Fruit fly (Drosophila melanogaster): Measurements from ENCODE around the gene Gen.

Gen gene

DNA sequence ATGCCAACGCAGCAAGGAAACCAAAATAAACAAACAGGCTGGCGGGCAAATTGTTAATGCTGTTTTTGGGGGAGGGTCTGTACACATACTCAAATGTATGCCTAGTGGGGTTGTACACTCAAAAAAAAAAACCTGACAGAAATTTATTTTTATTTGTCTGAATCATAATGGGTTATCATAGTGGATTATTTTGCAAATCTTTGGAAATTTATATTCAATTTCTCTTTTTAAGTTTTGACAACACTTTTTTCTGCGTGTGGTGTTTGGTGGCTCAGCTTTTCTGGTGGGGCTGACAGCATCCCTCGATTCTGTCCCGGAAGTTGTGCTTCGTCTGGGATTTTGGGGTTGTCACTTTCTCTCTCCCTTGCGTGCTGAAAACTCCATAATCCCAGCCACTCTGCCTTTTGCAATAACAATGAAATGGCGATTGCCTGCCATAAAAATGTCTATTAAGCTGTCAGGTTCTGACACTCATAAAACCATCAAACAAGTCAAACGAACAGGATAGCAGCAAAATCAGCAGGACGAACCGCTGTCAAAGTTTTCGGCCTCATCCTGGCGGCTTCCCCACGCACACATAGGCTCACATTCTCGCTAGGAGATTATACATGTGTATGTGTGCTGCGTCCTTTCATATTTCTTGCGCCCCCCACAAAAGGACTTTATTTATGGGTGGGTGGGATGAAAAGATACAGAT, 2.9 kb upstream of the Gen start:
- no peak for TF ChIP-seq noc (tag; optimal IDR thresholded peaks at IDR 0.05)

DNA sequence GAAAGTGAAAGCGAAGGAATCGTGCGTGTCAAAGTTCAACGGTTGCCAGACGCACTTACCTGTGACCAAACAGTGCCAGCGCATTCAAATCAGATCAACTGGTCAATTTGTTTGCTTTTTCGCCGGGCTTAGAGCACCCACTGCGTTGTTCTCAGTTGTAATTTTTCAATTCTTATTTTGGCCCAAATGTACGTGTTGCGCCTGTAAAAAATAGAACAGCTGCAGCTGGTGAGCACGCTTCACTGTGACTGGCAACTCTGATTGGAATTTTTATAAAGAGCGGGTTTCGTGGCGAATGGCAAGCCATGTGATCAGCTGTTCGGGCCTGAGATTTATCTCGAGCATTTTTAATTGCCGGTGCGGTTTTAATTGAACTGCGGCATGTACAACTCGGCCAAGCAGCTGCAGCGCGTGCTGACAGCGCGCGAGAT, 6.3 kb downstream of the Gen start, which contains the start of the genes Fitm and AlaRS-m:
Gene Fitm (minus strand): TSS at position 250 of the 431 bp plus-strand sequence.
Gene AlaRS-m (plus strand): TSS at position 285 of the 431 bp plus-strand sequence.
- TF ChIP-seq noc (tag; optimal IDR thresholded peaks at IDR 0.05): no peak

DNA sequence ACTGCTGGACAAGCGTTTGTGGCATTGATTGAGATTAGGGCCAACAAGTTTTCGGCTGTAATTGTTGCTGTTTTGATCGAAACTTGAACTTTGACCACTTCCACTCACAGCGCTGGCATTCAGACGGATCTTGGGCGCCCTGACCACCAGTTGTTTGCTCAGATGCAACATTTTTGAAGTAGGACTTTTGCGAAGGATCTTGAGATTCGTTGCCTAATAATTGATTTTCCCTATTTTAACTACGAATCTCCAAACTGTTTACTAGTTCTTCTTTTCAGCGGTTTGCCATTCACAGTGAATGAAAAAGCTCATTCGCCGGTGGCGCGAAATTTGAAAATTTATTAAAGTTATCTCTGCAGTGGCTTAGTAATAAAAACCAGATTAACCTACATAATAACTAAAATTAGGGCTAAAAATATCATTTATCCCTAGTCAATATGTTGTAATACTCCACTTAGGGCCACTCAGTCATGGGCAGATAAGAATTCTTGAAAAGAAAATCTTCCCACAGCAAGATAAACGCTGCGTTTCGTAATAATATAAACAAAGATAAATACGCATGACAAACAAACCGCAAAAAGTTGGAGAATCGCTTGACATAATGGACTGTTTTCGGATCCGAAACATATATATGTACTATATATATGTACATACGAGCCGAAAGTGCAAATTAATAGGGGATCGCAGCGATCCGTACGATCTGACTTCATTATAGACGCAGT, 10.6 kb downstream of the Gen start, which contains the start of the genes Dhrs4 and Gdap1:
Gene Dhrs4 (minus strand): TSS at position 267 of the 722 bp plus-strand sequence.
Gene Gdap1 (plus strand): TSS at position 574 of the 722 bp plus-strand sequence.
- TF ChIP-seq noc (tag; optimal IDR thresholded peaks at IDR 0.05): no peak

DNA sequence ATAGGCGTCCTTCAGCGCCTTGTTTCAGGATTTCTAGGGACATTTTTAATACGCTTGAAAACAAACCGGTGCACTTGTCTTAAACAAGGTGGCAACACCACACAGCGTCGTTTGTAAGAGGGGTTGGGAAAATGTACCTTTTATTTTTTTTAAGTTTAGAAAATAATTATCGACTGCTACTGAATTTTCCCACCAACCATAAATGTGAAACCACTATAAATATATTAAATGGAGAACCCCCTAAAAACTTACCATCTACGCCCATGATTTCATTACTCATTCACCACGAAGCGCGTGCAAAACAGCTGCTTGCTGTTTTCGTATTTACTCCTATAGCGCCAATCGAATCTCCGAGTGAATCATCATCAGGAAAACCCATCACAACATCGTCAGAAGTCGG, 12.9 kb downstream of the Gen start, which contains the start of the genes Tcs5 and CHMP2B:
Gene Tcs5 (minus strand): TSS at position 84 of the 400 bp plus-strand sequence.
Gene CHMP2B (plus strand): TSS at position 308 of the 400 bp plus-strand sequence.
- peak; percentile 99 for TF ChIP-seq noc (tag; optimal IDR thresholded peaks at IDR 0.05)

DNA sequence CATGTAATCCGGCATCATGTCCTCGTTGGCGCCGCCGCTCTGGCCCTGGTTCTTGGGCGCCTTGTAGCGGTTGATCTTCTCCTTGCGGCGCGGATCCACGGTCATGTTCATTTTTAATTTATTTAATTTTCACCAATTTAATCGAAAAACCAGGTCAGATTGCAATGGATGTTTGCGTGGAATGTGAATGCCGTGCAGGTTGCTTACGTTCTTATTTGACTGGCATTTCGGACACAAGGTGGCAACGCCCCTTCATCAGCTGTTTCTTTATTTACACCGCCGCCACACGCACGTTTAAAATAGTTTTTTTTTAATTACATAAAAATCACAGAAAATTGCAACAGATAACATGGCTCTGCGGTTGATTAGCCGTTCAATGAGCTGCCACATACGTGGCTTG, 16.1 kb downstream of the Gen start, which contains the start of the genes CG10674 and CG4611:
Gene CG10674 (minus strand): TSS at position 170 of the 400 bp plus-strand sequence.
Gene CG4611 (plus strand): TSS at position 254 of the 400 bp plus-strand sequence.
- no peak for TF ChIP-seq noc (tag; optimal IDR thresholded peaks at IDR 0.05)

DNA sequence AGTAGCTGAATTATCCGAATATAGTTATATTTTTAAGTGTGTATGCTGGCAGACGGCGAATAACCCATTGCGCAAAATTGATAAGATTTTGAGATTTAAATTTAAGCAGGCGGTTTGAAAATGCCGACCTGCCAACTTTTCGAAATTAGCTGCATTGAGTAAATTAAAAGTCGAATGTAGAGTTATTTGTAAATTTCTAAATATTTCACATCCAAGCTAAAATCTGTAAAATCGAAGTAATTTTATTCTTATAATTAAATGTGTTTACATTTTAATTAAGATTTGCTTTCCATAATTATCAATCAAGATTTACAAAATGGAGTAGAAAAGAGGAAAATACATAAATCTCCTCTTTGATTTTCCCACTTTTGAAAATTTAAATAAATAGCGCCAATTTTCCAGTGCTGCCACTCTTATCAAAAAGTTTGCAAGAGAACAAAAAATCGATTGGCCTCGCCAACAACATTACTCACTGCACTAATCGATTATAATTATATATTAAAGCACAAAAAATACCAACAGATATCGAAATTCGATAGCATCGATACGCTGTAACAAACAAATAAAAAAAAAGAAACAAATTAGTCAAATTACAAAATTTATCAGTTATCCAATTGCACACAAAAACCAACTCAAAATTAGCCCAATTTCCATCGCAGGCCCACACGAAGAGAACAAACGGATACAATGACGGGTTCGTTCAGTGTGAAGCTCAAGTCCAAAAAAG, 18.3 kb downstream of the Gen start, which contains the start of gene Yod1:
Gene Yod1 (plus strand): TSS at position 168 of the 727 bp plus-strand sequence.
- no peak for TF ChIP-seq noc (tag; optimal IDR thresholded peaks at IDR 0.05)

DNA sequence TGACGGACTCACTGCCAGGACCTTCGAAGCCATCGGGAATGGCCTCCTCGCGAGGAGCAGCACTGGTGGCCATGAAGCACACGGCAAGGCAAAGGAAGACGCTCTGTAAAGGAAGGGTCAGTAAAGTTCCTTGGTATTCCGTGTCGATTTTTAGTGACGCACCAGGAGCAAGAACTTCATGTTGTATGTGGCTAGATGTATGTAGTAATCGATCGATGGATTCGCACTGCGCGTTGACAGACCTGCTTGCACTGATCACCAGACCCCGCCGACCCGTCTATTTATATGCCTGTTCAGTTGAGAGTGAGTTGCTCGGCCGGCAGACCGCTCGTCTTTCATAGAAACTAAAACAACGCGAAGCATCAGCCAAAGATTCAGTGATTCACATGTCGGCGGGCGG, 19.2 kb downstream of the Gen start, which contains the start of gene CG15213:
Gene CG15213 (minus strand): TSS at position 255 of the 400 bp plus-strand sequence.
- TF ChIP-seq noc (tag; optimal IDR thresholded peaks at IDR 0.05): no peak

DNA sequence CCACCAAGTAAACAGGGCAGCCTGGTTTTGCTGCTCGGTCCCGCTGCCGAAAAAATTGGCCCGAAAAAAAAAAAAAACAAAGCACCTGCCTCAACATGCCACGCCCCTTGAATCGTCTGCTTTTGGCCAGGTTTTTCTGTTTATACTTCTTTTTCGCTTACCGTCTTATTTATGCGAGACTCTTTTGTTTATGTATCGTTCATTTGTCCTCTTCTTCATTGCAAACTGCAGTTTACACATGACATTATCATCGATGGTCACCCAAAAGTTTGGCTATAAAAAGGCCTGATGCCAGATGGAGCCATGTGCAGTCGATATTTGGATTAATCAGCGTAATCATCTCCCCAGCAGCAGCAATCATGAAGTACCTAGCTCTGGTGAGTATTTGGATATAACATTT, 20.9 kb downstream of the Gen start, which contains the start of gene CG15212:
Gene CG15212 (plus strand): TSS at position 301 of the 400 bp plus-strand sequence.
- no peak for TF ChIP-seq noc (tag; optimal IDR thresholded peaks at IDR 0.05)

DNA sequence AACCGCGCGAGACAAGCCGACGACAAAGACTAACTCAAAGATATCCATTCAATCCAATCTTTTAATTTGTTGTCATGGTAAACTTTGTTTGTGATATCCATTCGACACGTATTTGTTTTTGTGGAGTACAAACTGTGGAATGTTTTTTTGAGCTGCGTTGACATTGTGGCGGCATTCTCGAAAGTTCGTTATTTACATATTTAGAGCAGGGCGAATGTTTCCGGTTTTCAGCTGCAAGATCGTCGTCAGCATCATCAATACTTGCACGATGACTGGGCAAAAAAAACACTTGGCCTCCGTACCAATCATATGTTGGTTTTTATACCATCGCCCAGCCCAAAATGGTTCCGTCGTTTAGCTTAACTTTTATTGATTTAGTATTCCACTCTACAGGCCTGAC, 21.7 kb downstream of the Gen start:
- TF ChIP-seq noc (tag; optimal IDR thresholded peaks at IDR 0.05): no peak

DNA sequence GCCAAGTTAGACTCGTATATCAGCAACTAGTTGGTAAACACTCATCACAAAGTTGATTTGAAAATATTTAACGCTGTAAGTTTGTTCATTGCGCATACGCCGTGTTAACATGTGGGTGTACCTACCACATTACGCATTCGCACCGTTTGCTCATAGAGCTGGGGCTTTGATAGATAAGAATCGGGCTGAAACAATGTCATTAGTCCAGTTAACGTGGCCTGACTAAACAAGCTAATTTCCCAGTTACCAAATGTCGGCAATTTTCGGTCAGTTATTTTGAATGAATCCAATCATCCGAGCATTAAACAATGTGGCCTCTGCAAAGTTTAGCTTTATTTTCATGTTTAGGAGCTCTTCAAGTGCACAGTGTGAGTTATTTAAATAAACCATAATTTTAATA, 23.0 kb downstream of the Gen start, which contains the start of gene CG4597:
Gene CG4597 (plus strand): TSS at position 301 of the 400 bp plus-strand sequence.
- no peak for TF ChIP-seq noc (tag; optimal IDR thresholded peaks at IDR 0.05)

DNA sequence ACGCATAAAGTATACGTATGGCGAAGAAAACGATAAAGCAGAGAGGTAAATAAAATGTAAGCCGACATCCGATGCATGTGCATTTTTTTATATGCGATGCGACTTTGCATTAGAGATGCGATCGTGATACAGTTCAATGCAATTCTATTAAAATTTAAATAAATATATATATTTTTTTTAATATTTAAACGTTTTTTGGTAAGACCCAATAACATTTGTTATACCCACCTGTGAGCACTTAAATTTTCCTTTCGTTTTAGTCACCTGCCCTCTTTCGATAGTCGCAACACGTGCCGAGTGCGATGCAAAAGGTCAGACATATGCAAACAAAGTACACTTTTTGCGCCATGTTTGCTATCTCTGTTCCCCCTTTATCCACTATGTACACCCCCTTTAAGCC, 24.0 kb downstream of the Gen start:
- no peak for TF ChIP-seq noc (tag; optimal IDR thresholded peaks at IDR 0.05)

DNA sequence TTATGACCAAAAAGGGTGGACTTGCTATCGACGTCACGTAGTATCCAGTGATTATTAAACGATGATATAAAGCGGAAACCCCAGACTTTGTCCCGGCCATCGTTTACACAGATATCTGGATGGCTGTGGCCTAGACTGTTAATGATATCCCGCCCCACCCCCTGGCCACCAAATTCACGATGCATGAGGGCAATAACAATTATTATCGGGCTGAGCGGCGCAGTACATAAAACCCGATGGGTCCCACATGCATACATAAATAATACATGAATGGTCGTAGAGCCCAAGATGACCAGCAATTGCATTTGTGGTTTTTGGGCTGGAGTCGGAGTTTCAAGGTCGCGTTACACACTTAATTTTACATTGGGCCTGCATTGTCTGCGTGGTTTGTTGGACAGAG, 24.6 kb downstream of the Gen start:
- no peak for TF ChIP-seq noc (tag; optimal IDR thresholded peaks at IDR 0.05)

DNA sequence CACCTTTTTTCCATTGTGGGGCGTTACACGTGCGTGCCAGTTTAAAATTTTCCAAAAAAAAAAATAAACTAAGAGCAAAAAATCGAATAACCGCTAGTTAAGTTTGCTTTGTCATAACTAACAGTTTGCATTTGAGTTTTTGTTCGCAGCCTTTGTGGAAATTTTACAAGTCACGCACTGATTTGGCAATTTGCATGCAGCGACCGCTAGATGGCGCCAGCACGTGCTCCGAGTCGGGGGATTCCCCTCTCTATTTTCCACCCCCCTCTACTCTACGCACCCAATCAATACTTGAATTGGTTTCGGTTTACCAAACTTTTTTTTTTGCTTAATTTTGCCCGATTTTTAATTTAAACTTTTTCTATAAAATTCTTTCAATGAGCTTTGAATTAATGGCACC, 27.0 kb downstream of the Gen start:
- no peak for TF ChIP-seq noc (tag; optimal IDR thresholded peaks at IDR 0.05)

DNA sequence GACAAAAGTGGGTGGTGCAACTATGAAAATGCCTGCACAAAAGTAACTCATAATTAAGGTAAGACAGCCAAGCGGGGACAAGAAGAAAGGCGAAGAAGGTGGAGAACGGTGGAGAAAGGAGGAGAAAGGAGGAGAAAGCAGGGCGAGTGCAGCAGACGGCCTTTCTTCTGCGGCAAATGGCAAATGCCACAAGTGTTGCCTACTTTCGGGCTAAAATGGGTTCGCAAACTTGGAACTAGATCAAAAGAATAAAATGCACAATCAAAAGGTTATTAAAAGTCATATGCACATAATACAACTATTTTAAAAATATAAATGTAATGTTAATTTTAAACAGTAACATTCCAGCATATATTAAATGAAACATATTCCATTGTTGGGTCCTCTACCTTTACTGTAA, 50.1 kb downstream of the Gen start:
- no peak for TF ChIP-seq noc (tag; optimal IDR thresholded peaks at IDR 0.05)
